Comparison of ENCODE assay signal across 4 fruit fly cellular contexts in the genomic region with DNA sequence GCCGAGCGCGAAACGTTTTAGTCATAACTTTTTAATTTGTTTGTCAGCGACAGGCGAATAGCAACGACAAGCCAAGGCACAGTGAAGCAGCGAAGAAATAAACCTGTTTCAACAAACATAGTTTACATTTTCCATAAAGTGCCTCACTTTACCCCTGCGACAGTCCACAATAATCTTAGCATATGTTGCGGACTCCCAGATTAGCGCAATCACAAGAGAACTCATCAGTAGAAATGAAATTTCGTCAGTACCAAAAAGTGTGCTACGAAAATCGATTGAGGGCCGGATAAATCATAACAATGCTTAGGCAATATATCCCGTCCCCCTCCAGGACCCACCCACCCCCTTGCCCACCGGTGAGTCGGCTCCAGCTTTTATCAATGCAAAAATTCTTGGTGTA.
A peak's percentile ranks its signal among the peaks of the same experiment; 100 is the strongest.
TF ChIP-seq lines count a peak whose summit lies in the region.

No protein-coding gene starts in this region.

- TF ChIP-seq CTCF in S2 (optimal IDR thresholded peaks at IDR 0.05; lab: Kevin White, UChicago) = peak; percentile 43 to 63
- TF ChIP-seq CTCF in whole organism, embryonic (GFP tag; optimal IDR thresholded peaks at IDR 0.05; lab: Kevin White, UChicago) = peak; percentile 67

TF ChIP-seq in whole organism, embryonic, 481 proteins besides CTCF, POLR2A, EP300 and RAD21:
- TF ChIP-seq CG8290 (GFP tag; optimal IDR thresholded peaks at IDR 0.05; lab: Kevin White, UChicago) (no peak), CG8290 (tag; optimal IDR thresholded peaks at IDR 0.05; lab: Kevin White, UChicago) (peak in 1 of 2 experiments; percentile 14), crol (GFP tag; IDR thresholded peaks at IDR 0.05; lab: Robert Waterston, UW) (peak; percentile 72), Ets65A (GFP tag; lab: Kevin White, UChicago) (peak; percentile 89), oc (tag; optimal IDR thresholded peaks at IDR 0.05; lab: Kevin White, UChicago) (peak; percentile 9), CG13287 (GFP tag; IDR thresholded peaks at IDR 0.05; lab: Robert Waterston, UW; ENCODE audit: partially characterized antibody) (peak; percentile 9; the same call in 1 of the 2 replicates), CG11504 (tag; optimal IDR thresholded peaks at IDR 0.05; lab: Kevin White, UChicago) (peak; percentile 3), pho (GFP tag; optimal IDR thresholded peaks at IDR 0.05; lab: Kevin White, UChicago) (no peak), CG14050 (GFP tag; IDR thresholded peaks at IDR 0.05; lab: Robert Waterston, UW) (no peak), Bgb (GFP tag; IDR thresholded peaks at IDR 0.05; lab: Robert Waterston, UW; ENCODE audit: partially characterized antibody) (no peak), Med (GFP tag; lab: Kevin White, UChicago) (peak; percentile 63), CG3065 (GFP tag; optimal IDR thresholded peaks at IDR 0.05; lab: Kevin White, UChicago) (no peak), vvl (GFP tag; IDR thresholded peaks at IDR 0.05; lab: Robert Waterston, UW) (0 out of 2 replicates have a peak, but pooled peaks have one; percentile 22), pum (GFP tag; optimal IDR thresholded peaks at IDR 0.05; lab: Kevin White, UChicago) (no peak), pita (GFP tag; optimal IDR thresholded peaks at IDR 0.05; lab: Kevin White, UChicago) (peak; percentile 43), Abd-B (GFP tag; optimal IDR thresholded peaks at IDR 0.05; lab: Kevin White, UChicago) (peak; percentile 17)

TF ChIP-seq in whole organism, prepupa, 60 proteins besides CTCF, POLR2A, EP300 and RAD21:
- TF ChIP-seq esn (GFP tag; optimal IDR thresholded peaks at IDR 0.05; lab: Kevin White, UChicago) (no peak), fkh (GFP tag; optimal IDR thresholded peaks at IDR 0.05; lab: Kevin White, UChicago) (peak; percentile 74)

TF ChIP-seq in whole organism, wandering third instar larva, 38 proteins besides CTCF, POLR2A, EP300 and RAD21:
- peak; percentile 52 for TF ChIP-seq N (GFP tag; optimal IDR thresholded peaks at IDR 0.05; lab: Kevin White, UChicago)
- TF ChIP-seq br (GFP tag; optimal IDR thresholded peaks at IDR 0.05; lab: Kevin White, UChicago) = no peak
- no peak for TF ChIP-seq woc (GFP tag; optimal IDR thresholded peaks at IDR 0.05; lab: Kevin White, UChicago)
- TF ChIP-seq Mio (GFP tag; optimal IDR thresholded peaks at IDR 0.05; lab: Kevin White, UChicago) = no peak
- TF ChIP-seq Abd-B (GFP tag; optimal IDR thresholded peaks at IDR 0.05; lab: Kevin White, UChicago) = no peak
- TF ChIP-seq fru (GFP tag; optimal IDR thresholded peaks at IDR 0.05; lab: Kevin White, UChicago) = no peak
- no peak for TF ChIP-seq Hr83 (GFP tag; optimal IDR thresholded peaks at IDR 0.05; lab: Kevin White, UChicago; ENCODE audit: poor library complexity, severe bottlenecking)
- TF ChIP-seq Hr78 (GFP tag; optimal IDR thresholded peaks at IDR 0.05; lab: Kevin White, UChicago) = no peak
- peak; percentile 13 for TF ChIP-seq Myc (optimal IDR thresholded peaks at IDR 0.05; lab: Kevin White, UChicago)
- TF ChIP-seq GATAd (GFP tag; optimal IDR thresholded peaks at IDR 0.05; lab: Kevin White, UChicago) = no peak
- TF ChIP-seq dl (GFP tag; optimal IDR thresholded peaks at IDR 0.05; lab: Kevin White, UChicago; ENCODE audit: insufficient read depth in 1 of 2, partially characterized antibody in 2 of 2) = no peak
- no peak for TF ChIP-seq HLH106 (tag; optimal IDR thresholded peaks at IDR 0.05; lab: Kevin White, UChicago)
- TF ChIP-seq Vsx2 (GFP tag; optimal IDR thresholded peaks at IDR 0.05; lab: Kevin White, UChicago; ENCODE audit: partially characterized antibody) = peak; percentile 54
- no peak for TF ChIP-seq ey (GFP tag; optimal IDR thresholded peaks at IDR 0.05; lab: Kevin White, UChicago)
TF ChIP-seq in whole organism, wandering third instar larva: peak in this region for 3.
